Worm (Caenorhabditis elegans) whole organism, L4 larva: ENCODE data around the gene F22E12.3.

Experiments
- ama-1 ChIP-seq: fragments of 150-350 bp; optimal IDR thresholded peaks from 2 replicates; lab custom pipeline; 2014; ENCODE audit warnings: inconsistent platforms, mixed read lengths
- ceh-28 ChIP-seq: fragments of 150-350 bp; optimal IDR thresholded peaks from 2 replicates; lab custom pipeline; 2014; ENCODE audit warnings: missing biosample characterization, missing genetic modification reagents, missing genetic modification characterization
- unc-39 ChIP-seq: sonication (generic microtip); optimal IDR thresholded peaks from 2 replicates; lab custom pipeline; 2017; ENCODE audit warnings: missing biosample characterization, missing genetic modification characterization

- TF ChIP-seq ceh-28 (tag; lab: Kevin White, UChicago) (no peak), unc-39 (tag; lab: Kevin White, UChicago) (no peak), ama-1 (lab: Kevin White, UChicago) (no peak)
Observed at ce11 chrV:10468709-10469108, 5.5 kb upstream of the F22E12.3 start.
